Worm (Caenorhabditis elegans) whole organism, L4/young adult: ENCODE data around the gene crb-3.

Source experiments
- W03F9.2 ChIP-seq: fragments of 150-350 bp; optimal IDR thresholded peaks from 2 replicates; lab custom pipeline; 2014; ENCODE audit warnings: missing biosample characterization, missing genetic modification characterization
- him-1 ChIP-seq: sonication (generic microtip); optimal IDR thresholded peaks from 2 replicates; lab custom pipeline; 2016; ENCODE audit warnings: missing genotype, missing genetic modification reagents, missing genetic modification characterization, missing compliant biosample characterization

- TF ChIP-seq him-1 (no peak), W03F9.2 (no peak)
Observed at ce11 chrX:9154216-9154615, 49.4 kb upstream of the crb-3 start, which contains the start of gene B0563.7.
